Worm (Caenorhabditis elegans): ENCODE results near the gene evl-18.

DNA sequence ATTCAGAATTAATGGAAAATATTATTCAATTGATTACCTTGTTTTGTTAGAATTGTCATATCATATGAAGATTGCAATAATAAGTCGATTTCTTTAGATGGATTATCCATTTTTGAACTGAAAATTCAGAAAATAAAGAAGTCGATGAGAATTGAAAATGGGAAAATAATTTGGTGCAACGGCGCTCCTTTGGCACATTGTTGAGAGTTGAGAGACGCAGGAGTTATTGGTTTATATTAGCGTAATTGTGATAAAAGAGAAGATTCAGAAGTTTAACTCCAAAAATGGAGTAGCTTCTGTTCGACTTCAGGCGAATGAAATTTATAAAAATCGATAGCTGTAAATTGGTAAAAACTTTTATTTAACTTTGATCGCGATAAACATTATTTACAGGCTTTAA is 15.3 kb downstream of the evl-18 start, which contains the start of gene C14B1.8:
- TF ChIP-seq elt-3 (tag; optimal IDR thresholded peaks at IDR 0.05) (no peak), ztf-4 (tag; optimal IDR thresholded peaks at IDR 0.05) (no peak), unc-39 (tag; optimal IDR thresholded peaks at IDR 0.05) (no peak), nhr-12 (tag; optimal IDR thresholded peaks at IDR 0.05) (no peak), nhr-28 (tag; optimal IDR thresholded peaks at IDR 0.05) (no peak)

Measured in whole organism, L3 larva.